Fruit fly (Drosophila melanogaster) whole organism, embryonic: Measurements from ENCODE around the gene Tis11.

Source experiments
- Antp ChIP-seq: fragments of 200-800 bp; sonication (Bioruptor generic); optimal IDR thresholded peaks from 3 replicates; lab custom pipeline; 2016; ENCODE audit warnings: missing biosample characterization, missing genetic modification characterization
- CG10274 ChIP-seq: fragments of 200-800 bp; sonication (Bioruptor generic); optimal IDR thresholded peaks from 3 replicates; lab custom pipeline; 2017; ENCODE audit warnings: missing biosample characterization, mild to moderate bottlenecking, missing genetic modification characterization
- CG10321 ChIP-seq: fragments of 200-800 bp; sonication (Bioruptor generic); IDR thresholded peaks from 2 replicates; pipeline ENCODE4 v1.3.6; 2022; ENCODE audit warnings: missing biosample characterization, missing genetic modification characterization
- CG10543 ChIP-seq: fragments of 200-800 bp; sonication (Bioruptor generic); optimal IDR thresholded peaks from 3 replicates; lab custom pipeline; 2017; ENCODE audit warnings: missing biosample characterization, mild to moderate bottlenecking, missing genetic modification characterization, moderate library complexity
- CG11456 ChIP-seq: fragments of 200-800 bp; sonication (Bioruptor generic); IDR thresholded peaks from 3 replicates; pipeline ENCODE4 v1.3.6; 2022; ENCODE audit warnings: missing biosample characterization, missing genetic modification characterization
- CG11560 ChIP-seq: fragments of 200-800 bp; sonication (Bioruptor generic); IDR thresholded peaks from 3 replicates; pipeline ENCODE4 v1.3.6; 2022; ENCODE audit warnings: missing biosample characterization, missing genetic modification characterization
- CG12744 ChIP-seq: fragments of 200-800 bp; sonication (Bioruptor generic); optimal IDR thresholded peaks from 2 replicates; lab custom pipeline; 2016; ENCODE audit warnings: missing biosample characterization, missing genetic modification characterization
- CG14667 ChIP-seq: fragments of 200-800 bp; sonication (Bioruptor generic); IDR thresholded peaks from 2 replicates; pipeline ENCODE4 v1.3.6; 2022; ENCODE audit warnings: missing biosample characterization, missing genetic modification characterization
- CG14710 ChIP-seq: fragments of 200-800 bp; sonication (Bioruptor generic); optimal IDR thresholded peaks from 3 replicates; lab custom pipeline; 2019; ENCODE audit warnings: missing biosample characterization, mild to moderate bottlenecking, missing genetic modification characterization, moderate library complexity
- CG17829 ChIP-seq: fragments of 200-800 bp; optimal IDR thresholded peaks from 2 replicates; lab custom pipeline; 2019; ENCODE audit warnings: missing biosample characterization, mild to moderate bottlenecking, missing genetic modification characterization, moderate library complexity
- CG18476 ChIP-seq: fragments of 200-800 bp; sonication (Bioruptor generic); optimal IDR thresholded peaks from 2 replicates; lab custom pipeline; 2016; ENCODE audit warnings: missing biosample characterization, mild to moderate bottlenecking, missing genetic modification characterization
- CG2129 ChIP-seq: fragments of 200-800 bp; sonication (Bioruptor generic); IDR thresholded peaks from 2 replicates; pipeline ENCODE4 v1.3.6; 2022; ENCODE audit warnings: missing biosample characterization, missing genetic modification characterization; ENCODE audit not compliant: partially characterized antibody
- CG3065 ChIP-seq: fragments of 200-800 bp; sonication (Bioruptor generic); optimal IDR thresholded peaks from 2 replicates; lab custom pipeline; 2016; ENCODE audit warnings: missing biosample characterization, missing genetic modification characterization
- CG33557 ChIP-seq: fragments of 200-800 bp; sonication (Bioruptor generic); optimal IDR thresholded peaks from 2 replicates; lab custom pipeline; 2019; ENCODE audit warnings: missing biosample characterization, mild to moderate bottlenecking, missing genetic modification characterization, moderate library complexity
- CG34422 ChIP-seq: fragments of 200-800 bp; sonication (Bioruptor generic); IDR thresholded peaks from 3 replicates; pipeline ENCODE4 v1.3.6; 2022; ENCODE audit warnings: missing biosample characterization, missing genetic modification characterization
- CG4328 ChIP-seq: fragments of 200-800 bp; sonication (Bioruptor generic); optimal IDR thresholded peaks from 3 replicates; lab custom pipeline; 2017; ENCODE audit warnings: missing biosample characterization, missing genetic modification reagents, missing genetic modification characterization
- CG6175 ChIP-seq: fragments of 200-800 bp; sonication (Bioruptor generic); IDR thresholded peaks from 3 replicates; pipeline ENCODE4 v1.3.6; 2022; ENCODE audit warnings: missing biosample characterization, missing genetic modification characterization
- CG6683 ChIP-seq: fragments of 200-800 bp; sonication (Bioruptor generic); optimal IDR thresholded peaks from 2 replicates; lab custom pipeline; 2017; ENCODE audit warnings: missing biosample characterization, mild to moderate bottlenecking, missing genetic modification characterization, missing genetic modification reagents
- CG8924 ChIP-seq: fragments of 200-800 bp; optimal IDR thresholded peaks from 3 replicates; lab custom pipeline; 2019; ENCODE audit warnings: missing biosample characterization, mild to moderate bottlenecking, missing genetic modification characterization, moderate library complexity
- CG9437 ChIP-seq: fragments of 200-800 bp; sonication (Bioruptor generic); optimal IDR thresholded peaks from 2 replicates; lab custom pipeline; 2018; ENCODE audit warnings: missing biosample characterization, mild to moderate bottlenecking, missing genetic modification characterization
- HLHmδ ChIP-seq: fragments of 200-800 bp; sonication (Bioruptor generic); optimal IDR thresholded peaks from 2 replicates; lab custom pipeline; 2018; ENCODE audit warnings: missing biosample characterization, mild to moderate bottlenecking, missing genetic modification characterization, moderate library complexity
- Hmx ChIP-seq: fragments of 200-800 bp; sonication (Bioruptor generic); optimal IDR thresholded peaks from 2 replicates; lab custom pipeline; 2016; ENCODE audit warnings: missing biosample characterization, missing genetic modification characterization
- Lpt ChIP-seq: fragments of >200 bp; optimal IDR thresholded peaks from 2 replicates; lab custom pipeline; 2018; ENCODE audit warnings: missing biosample characterization, missing genetic modification characterization
- Nf-YB ChIP-seq: fragments of 200-800 bp; sonication (Bioruptor generic); optimal IDR thresholded peaks from 3 replicates; lab custom pipeline; 2019; ENCODE audit warnings: missing biosample characterization, mild to moderate bottlenecking, missing genetic modification characterization, moderate library complexity
- NfI ChIP-seq: fragments of 200-800 bp; sonication (Bioruptor generic); optimal IDR thresholded peaks from 3 replicates; lab custom pipeline; 2018; ENCODE audit warnings: missing biosample characterization, mild to moderate bottlenecking, missing genetic modification characterization, moderate library complexity
- Scr ChIP-seq: fragments of 200-800 bp; sonication (Bioruptor generic); IDR thresholded peaks from 2 replicates; pipeline ENCODE4 v1.3.6; 2022; ENCODE audit warnings: missing biosample characterization, missing genetic modification characterization; ENCODE audit not compliant: partially characterized antibody
- Xrp1 ChIP-seq: fragments of 200-800 bp; sonication (Bioruptor generic); IDR thresholded peaks from 2 replicates; pipeline ENCODE4 v1.3.6; 2022; ENCODE audit warnings: missing biosample characterization, missing genetic modification characterization
- ato ChIP-seq: fragments of 200-800 bp; sonication (Bioruptor generic); IDR thresholded peaks from 2 replicates; pipeline ENCODE4 v1.3.6; 2022; ENCODE audit warnings: missing biosample characterization, missing genetic modification characterization; ENCODE audit not compliant: partially characterized antibody
- br ChIP-seq: fragments of >200 bp; optimal IDR thresholded peaks from 2 replicates; lab custom pipeline; 2017
- bsh ChIP-seq, 2 experiments: fragments of 200-800 bp; sonication (Bioruptor generic); optimal IDR thresholded peaks; 2 replicates each; lab custom pipeline; 2017 to 2018; ENCODE audit warnings: mild to moderate bottlenecking in 2 of 2, missing biosample characterization in 2 of 2, missing genetic modification characterization in 2 of 2, moderate library complexity in 1 of 2
- chif ChIP-seq, 2 experiments: fragments of 200-800 bp; sonication (Bioruptor generic); optimal IDR thresholded peaks; 3 replicates each; lab custom pipeline; 2016; ENCODE audit warnings: missing biosample characterization in 2 of 2, missing genetic modification characterization in 2 of 2
- chinmo ChIP-seq: fragments of 200-800 bp; sonication (Bioruptor generic); IDR thresholded peaks from 4 replicates; pipeline ENCODE4 v1.3.6; 2022; ENCODE audit warnings: missing biosample characterization, missing genetic modification characterization; ENCODE audit not compliant: partially characterized antibody
- da ChIP-seq: fragments of 200-800 bp; sonication (Bioruptor generic); optimal IDR thresholded peaks from 2 replicates; lab custom pipeline; 2016; ENCODE audit warnings: missing biosample characterization, missing genetic modification characterization
- danr ChIP-seq: fragments of 200-800 bp; sonication (Bioruptor generic); IDR thresholded peaks from 2 replicates; pipeline ENCODE4 v1.3.6; 2022; ENCODE audit warnings: missing biosample characterization, missing genetic modification characterization
- dimm ChIP-seq: fragments of 200-800 bp; sonication (Bioruptor generic); IDR thresholded peaks from 2 replicates; pipeline ENCODE4 v1.3.6; 2022; ENCODE audit warnings: missing biosample characterization, missing genetic modification characterization
- hkb ChIP-seq, 2 experiments: fragments of 200-800 bp in 1 of 2; fragments of >200 bp in 1 of 2; sonication (Bioruptor generic) in 1 of 2; IDR thresholded peaks in 1 of 2; optimal IDR thresholded peaks in 1 of 2; 2 replicates each; pipeline versions ENCODE4 v1.3.6 to Lab custom; 2017 to 2022; ENCODE audit warnings: missing biosample characterization in 1 of 2, missing genetic modification characterization in 1 of 2
- kah ChIP-seq: fragments of 200-800 bp; sonication (Bioruptor generic); optimal IDR thresholded peaks from 2 replicates; lab custom pipeline; 2018; ENCODE audit warnings: missing biosample characterization, mild to moderate bottlenecking, missing genetic modification characterization
- lola ChIP-seq, 3 experiments: fragments of >200 bp in 2 of 3; fragments of 200-800 bp in 1 of 3; sonication (Bioruptor generic) in 1 of 3; optimal IDR thresholded peaks; 2 replicates each; lab custom pipeline; 2017 to 2019; ENCODE audit warnings: missing biosample characterization in 3 of 3, missing genetic modification characterization in 3 of 3, mild to moderate bottlenecking in 1 of 3, moderate library complexity in 1 of 3
- lov ChIP-seq, 2 experiments: fragments of 200-800 bp in 1 of 2; fragments of >200 bp in 1 of 2; sonication (Bioruptor generic) in 1 of 2; IDR thresholded peaks in 1 of 2; optimal IDR thresholded peaks in 1 of 2; 2 replicates in 1 of 2; 3 replicates in 1 of 2; pipeline versions ENCODE4 v1.3.6 to Lab custom; 2017 to 2022; ENCODE audit warnings: missing biosample characterization in 1 of 2, missing genetic modification characterization in 1 of 2
- mirr ChIP-seq: fragments of 200-800 bp; sonication (Bioruptor generic); optimal IDR thresholded peaks from 3 replicates; lab custom pipeline; 2018; ENCODE audit warnings: missing biosample characterization, mild to moderate bottlenecking, missing genetic modification characterization
- nerfin-1 ChIP-seq: fragments of 200-800 bp; sonication (Bioruptor generic); optimal IDR thresholded peaks from 3 replicates; lab custom pipeline; 2019; ENCODE audit warnings: missing biosample characterization, mild to moderate bottlenecking, missing genetic modification characterization, moderate library complexity
- org-1 ChIP-seq: fragments of 200-800 bp; sonication (Bioruptor generic); optimal IDR thresholded peaks from 2 replicates; lab custom pipeline; 2017; ENCODE audit warnings: missing biosample characterization, missing genetic modification characterization
- pros ChIP-seq: fragments of 200-800 bp; sonication (Bioruptor generic); optimal IDR thresholded peaks from 3 replicates; lab custom pipeline; 2019; ENCODE audit warnings: missing biosample characterization, mild to moderate bottlenecking, missing genetic modification characterization, moderate library complexity
- sima ChIP-seq: fragments of 200-800 bp; sonication (Bioruptor generic); optimal IDR thresholded peaks from 2 replicates; lab custom pipeline; 2016; ENCODE audit warnings: missing biosample characterization, missing genetic modification characterization
- sisA ChIP-seq: fragments of 200-800 bp; sonication (Bioruptor generic); IDR thresholded peaks from 2 replicates; pipeline ENCODE4 v1.3.6; 2022; ENCODE audit warnings: missing biosample characterization, missing genetic modification characterization
- sqz ChIP-seq: fragments of 200-800 bp; sonication (Bioruptor generic); optimal IDR thresholded peaks from 3 replicates; lab custom pipeline; 2018; ENCODE audit warnings: missing biosample characterization, mild to moderate bottlenecking, missing genetic modification characterization
- stwl ChIP-seq: fragments of 200-800 bp; sonication (Bioruptor generic); optimal IDR thresholded peaks from 3 replicates; lab custom pipeline; 2018; ENCODE audit warnings: missing biosample characterization, mild to moderate bottlenecking, missing genetic modification characterization, moderate library complexity
- vnd ChIP-seq: fragments of 200-800 bp; sonication (Bioruptor generic); IDR thresholded peaks from 3 replicates; pipeline ENCODE4 v1.3.6; 2022; ENCODE audit warnings: missing biosample characterization, missing genetic modification characterization; ENCODE audit not compliant: partially characterized antibody

Tis11 gene

dm6 chrX:12676554-12677336 lies 17.5 kb downstream of the Tis11 start (continued):
- TF ChIP-seq mirr (peak; percentile 48), danr (GFP tag; lab: Robert Waterston, UW) (no peak), CG12744 (GFP tag; lab: Kevin White, UChicago) (no peak), CG11456 (GFP tag; lab: Robert Waterston, UW) (no peak), pros (GFP tag; lab: Kevin White, UChicago) (peak; percentile 70), da (no peak), CG2129 (no peak), CG9437 (GFP tag; lab: Kevin White, UChicago) (no peak), CG14667 (GFP tag; lab: Robert Waterston, UW) (no peak), CG14710 (tag; lab: Kevin White, UChicago) (peak; percentile 4), Xrp1 (no peak), org-1 (GFP tag; lab: Kevin White, UChicago) (no peak), nerfin-1 (no peak), CG33557 (GFP tag; lab: Kevin White, UChicago) (no peak), CG3065 (no peak), CG6175 (GFP tag; lab: Robert Waterston, UW) (no peak; the same call in 2 of the 3 replicates), hkb (optimal IDR thresholded peaks at IDR 0.05; lab: Kevin White, UChicago) (no peak), hkb (GFP tag; IDR thresholded peaks at IDR 0.05; lab: Robert Waterston, UW) (no peak), lov (optimal IDR thresholded peaks at IDR 0.05; lab: Kevin White, UChicago) (no peak), lov (GFP tag; IDR thresholded peaks at IDR 0.05; lab: Robert Waterston, UW) (no peak), kah (GFP tag; lab: Kevin White, UChicago) (no peak), CG10321 (peak; percentile 59), ato (GFP tag; lab: Robert Waterston, UW) (no peak), sima (GFP tag; lab: Kevin White, UChicago) (no peak), CG11560 (no peak), vnd (no peak), chif (GFP tag; optimal IDR thresholded peaks at IDR 0.05; lab: Kevin White, UChicago) (no peak), Nf-YB (GFP tag; lab: Kevin White, UChicago) (peak; percentile 54), Antp (GFP tag; lab: Kevin White, UChicago) (no peak), bsh (GFP tag; optimal IDR thresholded peaks at IDR 0.05; lab: Kevin White, UChicago) (peak in 1 of 2 experiments; percentile 69), lola (GFP tag; optimal IDR thresholded peaks at IDR 0.05; lab: Kevin White, UChicago) (no peak), Lpt (no peak), dimm (no peak), CG8924 (tag; lab: Kevin White, UChicago) (no peak), sisA (no peak), CG10274 (GFP tag; lab: Kevin White, UChicago) (no peak), Scr (GFP tag; lab: Robert Waterston, UW) (no peak), chinmo (peak; percentile 80; the same call in 2 of the 4 replicates), CG18476 (GFP tag; lab: Kevin White, UChicago) (no peak), stwl (no peak), CG10543 (GFP tag; lab: Kevin White, UChicago) (peak; percentile 77), HLHmδ (GFP tag; lab: Kevin White, UChicago) (no peak), Hmx (GFP tag; lab: Kevin White, UChicago) (no peak), br (lab: Kevin White, UChicago) (no peak), CG6683 (GFP tag; lab: Kevin White, UChicago) (no peak), NfI (GFP tag; lab: Kevin White, UChicago) (no peak), sqz (GFP tag; lab: Kevin White, UChicago) (peak; percentile 99), CG17829 (tag; lab: Kevin White, UChicago) (no peak), CG34422 (GFP tag; lab: Robert Waterston, UW) (no peak), CG4328 (GFP tag; lab: Kevin White, UChicago) (no peak)
